Fruit fly (Drosophila melanogaster) whole organism, embryonic: ENCODE results near the gene Fibp.

Experiments used
- Atf6 ChIP-seq: fragments of 200-800 bp; sonication (Bioruptor generic); IDR thresholded peaks from 2 replicates; pipeline ENCODE4 v1.3.6; 2022; ENCODE audit warnings: missing biosample characterization, missing genetic modification characterization
- CG10366 ChIP-seq: fragments of 200-800 bp; sonication (Bioruptor generic); IDR thresholded peaks from 2 replicates; pipeline ENCODE4 v1.3.6; 2022; ENCODE audit warnings: missing biosample characterization, missing genetic modification characterization
- CG12071 ChIP-seq: fragments of 200-800 bp; sonication (Bioruptor generic); optimal IDR thresholded peaks from 3 replicates; lab custom pipeline; 2018; ENCODE audit warnings: missing biosample characterization, mild to moderate bottlenecking, missing genetic modification characterization
- CG12659 ChIP-seq: fragments of 200-800 bp; sonication (Bioruptor generic); optimal IDR thresholded peaks from 3 replicates; lab custom pipeline; 2017; ENCODE audit warnings: mild to moderate bottlenecking, missing biosample characterization, missing genetic modification reagents, missing genetic modification characterization
- CG15479 ChIP-seq: fragments of 200-800 bp; sonication (Bioruptor generic); optimal IDR thresholded peaks from 3 replicates; lab custom pipeline; 2019; ENCODE audit warnings: missing biosample characterization, mild to moderate bottlenecking, missing genetic modification characterization, moderate library complexity
- CG15514 ChIP-seq: fragments of 200-800 bp; sonication (Bioruptor generic); optimal IDR thresholded peaks from 3 replicates; lab custom pipeline; 2017; ENCODE audit warnings: missing biosample characterization, missing genetic modification characterization, mild to moderate bottlenecking, moderate library complexity, missing genetic modification reagents
- CG15601 ChIP-seq: fragments of 200-800 bp; sonication (Bioruptor generic); optimal IDR thresholded peaks from 3 replicates; lab custom pipeline; 2019; ENCODE audit warnings: missing biosample characterization, mild to moderate bottlenecking, missing genetic modification characterization, moderate library complexity
- CG1603 ChIP-seq: fragments of 200-800 bp; sonication (Bioruptor generic); optimal IDR thresholded peaks from 2 replicates; lab custom pipeline; 2019; ENCODE audit warnings: missing biosample characterization, mild to moderate bottlenecking, missing genetic modification characterization, moderate library complexity
- CG1647 ChIP-seq: fragments of 200-800 bp; sonication (Bioruptor generic); optimal IDR thresholded peaks from 3 replicates; lab custom pipeline; 2016; ENCODE audit warnings: missing biosample characterization, missing genetic modification characterization
- CG16863 ChIP-seq: fragments of 200-800 bp; sonication (Bioruptor generic); optimal IDR thresholded peaks from 3 replicates; lab custom pipeline; 2016; ENCODE audit warnings: missing biosample characterization, missing genetic modification characterization
- CG18619 ChIP-seq: fragments of 200-800 bp; sonication (Bioruptor generic); optimal IDR thresholded peaks from 3 replicates; lab custom pipeline; 2017; ENCODE audit warnings: missing biosample characterization, mild to moderate bottlenecking, missing genetic modification characterization
- CG31365 ChIP-seq: fragments of 200-800 bp; sonication (Bioruptor generic); optimal IDR thresholded peaks from 2 replicates; lab custom pipeline; 2018; ENCODE audit warnings: missing biosample characterization, mild to moderate bottlenecking, missing genetic modification characterization
- CG3163 ChIP-seq: fragments of 200-800 bp; sonication (Bioruptor generic); optimal IDR thresholded peaks from 3 replicates; lab custom pipeline; 2016; ENCODE audit warnings: missing biosample characterization, missing genetic modification characterization
- CG34376 ChIP-seq: fragments of 200-800 bp; sonication (Bioruptor generic); optimal IDR thresholded peaks from 2 replicates; lab custom pipeline; 2018; ENCODE audit warnings: missing biosample characterization, mild to moderate bottlenecking, missing genetic modification characterization
- CG4854 ChIP-seq: fragments of 200-800 bp; sonication (Bioruptor generic); optimal IDR thresholded peaks from 2 replicates; lab custom pipeline; 2016; ENCODE audit warnings: missing biosample characterization, missing genetic modification characterization, inconsistent platforms
- CG7745 ChIP-seq: fragments of 200-800 bp; sonication (Bioruptor generic); optimal IDR thresholded peaks from 2 replicates; lab custom pipeline; 2018; ENCODE audit warnings: missing biosample characterization, mild to moderate bottlenecking, missing genetic modification characterization, moderate library complexity
- CG8290 ChIP-seq, 3 experiments: fragments of 200-800 bp; sonication (Bioruptor generic); optimal IDR thresholded peaks; 2 replicates each; lab custom pipeline; 2016 to 2019; ENCODE audit warnings: missing biosample characterization in 3 of 3, missing genetic modification characterization in 3 of 3, mild to moderate bottlenecking in 2 of 3, moderate library complexity in 1 of 3
- CTCF ChIP-seq: fragments of 200-800 bp; sonication (Bioruptor generic); optimal IDR thresholded peaks from 2 replicates; lab custom pipeline; 2017; ENCODE audit warnings: missing biosample characterization, mild to moderate bottlenecking, missing genetic modification characterization, moderate library complexity
- Deaf1 ChIP-seq: fragments of 200-800 bp; optimal IDR thresholded peaks from 3 replicates; lab custom pipeline; 2019; ENCODE audit warnings: missing biosample characterization, mild to moderate bottlenecking, missing genetic modification characterization, moderate library complexity
- Drgx ChIP-seq: fragments of 200-800 bp; sonication (Bioruptor generic); IDR thresholded peaks from 2 replicates; pipeline ENCODE4 v1.3.6; 2022; ENCODE audit warnings: missing biosample characterization, missing genetic modification characterization
- Elba2 ChIP-seq: fragments of 200-800 bp; sonication (Bioruptor generic); optimal IDR thresholded peaks from 3 replicates; lab custom pipeline; 2016; ENCODE audit warnings: missing biosample characterization, missing genetic modification characterization
- Lhr ChIP-seq: fragments of 200-800 bp; sonication (Bioruptor generic); optimal IDR thresholded peaks from 3 replicates; lab custom pipeline; 2017; ENCODE audit warnings: mild to moderate bottlenecking, missing biosample characterization, missing genetic modification reagents, missing genetic modification characterization
- MTF-1 ChIP-seq: fragments of 200-800 bp; sonication (Bioruptor generic); optimal IDR thresholded peaks from 2 replicates; lab custom pipeline; 2018; ENCODE audit warnings: missing biosample characterization, mild to moderate bottlenecking, missing genetic modification characterization, borderline replicate concordance
- Sry-δ ChIP-seq: fragments of 200-800 bp; sonication (Bioruptor generic); optimal IDR thresholded peaks from 2 replicates; lab custom pipeline; 2016; ENCODE audit warnings: missing biosample characterization, missing genetic modification characterization
- Trl ChIP-seq, 3 experiments: fragments of >200 bp in 2 of 3; fragments of 200-800 bp in 1 of 3; sonication (Bioruptor generic) in 1 of 3; optimal IDR thresholded peaks; 2 replicates in 1 of 3; 3 replicates in 2 of 3; lab custom pipeline; 2016 to 2017; ENCODE audit warnings: missing biosample characterization in 1 of 3, missing genetic modification characterization in 1 of 3
- Usf ChIP-seq: fragments of 200-800 bp; sonication (Bioruptor generic); optimal IDR thresholded peaks from 2 replicates; lab custom pipeline; 2017; ENCODE audit warnings: missing genotype, missing biosample characterization, missing genetic modification characterization
- bsh ChIP-seq, 2 experiments: fragments of 200-800 bp; sonication (Bioruptor generic); optimal IDR thresholded peaks; 2 replicates each; lab custom pipeline; 2017 to 2018; ENCODE audit warnings: mild to moderate bottlenecking in 2 of 2, missing biosample characterization in 2 of 2, missing genetic modification characterization in 2 of 2, moderate library complexity in 1 of 2
- cato ChIP-seq: fragments of 200-800 bp; sonication (Bioruptor generic); optimal IDR thresholded peaks from 2 replicates; lab custom pipeline; 2016; ENCODE audit warnings: missing biosample characterization, missing genetic modification characterization, borderline replicate concordance
- cg ChIP-seq: fragments of 200-800 bp; sonication (Bioruptor generic); optimal IDR thresholded peaks from 3 replicates; lab custom pipeline; 2019; ENCODE audit warnings: missing biosample characterization, mild to moderate bottlenecking, missing genetic modification characterization, moderate library complexity
- chinmo ChIP-seq: fragments of 200-800 bp; sonication (Bioruptor generic); IDR thresholded peaks from 4 replicates; pipeline ENCODE4 v1.3.6; 2022; ENCODE audit warnings: missing biosample characterization, missing genetic modification characterization; ENCODE audit not compliant: partially characterized antibody
- emc ChIP-seq: fragments of 200-800 bp; sonication (Bioruptor generic); optimal IDR thresholded peaks from 2 replicates; lab custom pipeline; 2016; ENCODE audit warnings: missing biosample characterization, missing genetic modification characterization
- esg ChIP-seq: fragments of 200-800 bp; sonication (Bioruptor generic); conservative IDR thresholded peaks from 2 replicates; pipeline ENCODE4 v1.3.6; 2022; ENCODE audit warnings: missing biosample characterization, missing genetic modification characterization
- ewg ChIP-seq: fragments of 200-800 bp; sonication (Bioruptor generic); optimal IDR thresholded peaks from 3 replicates; lab custom pipeline; 2017; ENCODE audit warnings: mild to moderate bottlenecking, missing biosample characterization, missing genetic modification reagents, missing genetic modification characterization
- hbn ChIP-seq: fragments of 200-800 bp; sonication (Bioruptor generic); IDR thresholded peaks from 2 replicates; pipeline ENCODE4 v1.3.6; 2022; ENCODE audit warnings: missing biosample characterization, missing genetic modification characterization; ENCODE audit not compliant: partially characterized antibody
- lab ChIP-seq: fragments of 200-800 bp; sonication (Bioruptor generic); optimal IDR thresholded peaks from 3 replicates; lab custom pipeline; 2017; ENCODE audit warnings: missing biosample characterization, missing genetic modification characterization, mild to moderate bottlenecking, moderate library complexity, missing genetic modification reagents
- lola ChIP-seq, 3 experiments: fragments of >200 bp in 2 of 3; fragments of 200-800 bp in 1 of 3; sonication (Bioruptor generic) in 1 of 3; optimal IDR thresholded peaks; 2 replicates each; lab custom pipeline; 2017 to 2019; ENCODE audit warnings: missing biosample characterization in 3 of 3, missing genetic modification characterization in 3 of 3, mild to moderate bottlenecking in 1 of 3, moderate library complexity in 1 of 3
- lov ChIP-seq, 2 experiments: fragments of 200-800 bp in 1 of 2; fragments of >200 bp in 1 of 2; sonication (Bioruptor generic) in 1 of 2; IDR thresholded peaks in 1 of 2; optimal IDR thresholded peaks in 1 of 2; 2 replicates in 1 of 2; 3 replicates in 1 of 2; pipeline versions ENCODE4 v1.3.6 to Lab custom; 2017 to 2022; ENCODE audit warnings: missing biosample characterization in 1 of 2, missing genetic modification characterization in 1 of 2
- mirr ChIP-seq: fragments of 200-800 bp; sonication (Bioruptor generic); optimal IDR thresholded peaks from 3 replicates; lab custom pipeline; 2018; ENCODE audit warnings: missing biosample characterization, mild to moderate bottlenecking, missing genetic modification characterization
- nom ChIP-seq: fragments of 200-800 bp; sonication (Bioruptor generic); optimal IDR thresholded peaks from 2 replicates; lab custom pipeline; 2017; ENCODE audit warnings: missing biosample characterization, missing genetic modification characterization, mild to moderate bottlenecking, moderate library complexity, missing genetic modification reagents
- ranshi ChIP-seq: fragments of 200-800 bp; sonication (Bioruptor generic); IDR thresholded peaks from 2 replicates; pipeline ENCODE4 v1.3.6; 2022; ENCODE audit warnings: missing biosample characterization, missing genetic modification characterization
- sens-2 ChIP-seq: fragments of 200-800 bp; sonication (Bioruptor generic); IDR thresholded peaks from 2 replicates; pipeline ENCODE4 v1.3.6; 2022; ENCODE audit warnings: missing biosample characterization, missing genetic modification characterization
- sr ChIP-seq: fragments of 200-800 bp; sonication (Bioruptor generic); IDR thresholded peaks from 3 replicates; pipeline ENCODE4 v1.3.6; 2022; ENCODE audit warnings: missing biosample characterization, missing genetic modification characterization
- unc-4 ChIP-seq: fragments of 200-800 bp; sonication (Bioruptor generic); IDR thresholded peaks from 2 replicates; pipeline ENCODE4 v1.3.6; 2022; ENCODE audit warnings: missing biosample characterization, missing genetic modification characterization; ENCODE audit not compliant: partially characterized antibody

Gene Fibp

dm6 chr3L:19793438-19793998 is 24.2 kb downstream of the Fibp start, which contains the start of the genes CG42637, Gyc76C and SREBP (continued):
- TF ChIP-seq CG34376 (peak; percentile 19), CG18619 (GFP tag; lab: Kevin White, UChicago) (peak; percentile 2), CG12659 (peak; percentile 75), sr (peak; percentile 66; the same call in 1 of the 3 replicates), mirr (GFP tag; lab: Kevin White, UChicago) (peak; percentile 31), CG15601 (tag; lab: Kevin White, UChicago) (peak; percentile 57), CG1647 (GFP tag; lab: Kevin White, UChicago) (no peak), Sry-δ (peak; percentile 4), CG7745 (tag; lab: Kevin White, UChicago) (no peak), CG12071 (GFP tag; lab: Kevin White, UChicago) (peak; percentile 6), emc (no peak), CG15514 (GFP tag; lab: Kevin White, UChicago) (peak; percentile 100), CTCF (GFP tag; lab: Kevin White, UChicago) (peak; percentile 75), CG10366 (GFP tag; lab: Robert Waterston, UW) (peak; percentile 9; the same call in 1 of the 2 replicates), lab (GFP tag; lab: Kevin White, UChicago) (peak; percentile 40), CG1603 (tag; lab: Kevin White, UChicago) (peak; percentile 66), CG3163 (GFP tag; lab: Kevin White, UChicago) (peak; percentile 100), unc-4 (GFP tag; lab: Robert Waterston, UW) (peak; percentile 47), ewg (peak; percentile 28), Usf (GFP tag; lab: Kevin White, UChicago) (no peak), Deaf1 (tag; lab: Kevin White, UChicago) (peak; percentile 34), hbn (GFP tag; lab: Robert Waterston, UW) (0 out of 2 replicates have a peak, but pooled peaks have one; percentile 25), cg (GFP tag; lab: Kevin White, UChicago) (peak; percentile 59), CG8290 (GFP tag; optimal IDR thresholded peaks at IDR 0.05; lab: Kevin White, UChicago) (peak; percentile 55), CG8290 (tag; optimal IDR thresholded peaks at IDR 0.05; lab: Kevin White, UChicago) (peak in 1 of 2 experiments; percentile 82), CG31365 (tag; lab: Kevin White, UChicago) (no peak), CG16863 (GFP tag; lab: Kevin White, UChicago) (no peak), esg (GFP tag; lab: Robert Waterston, UW) (no peak), Lhr (GFP tag; lab: Kevin White, UChicago) (peak; percentile 93), lola (GFP tag; optimal IDR thresholded peaks at IDR 0.05; lab: Kevin White, UChicago) (no peak), ranshi (peak; percentile 46; the same call in 1 of the 2 replicates), cato (GFP tag; lab: Kevin White, UChicago) (no peak)

dm6 chr3L:19792717-19793437 is 24.9 kb downstream of the Fibp start:
- TF ChIP-seq bsh (GFP tag; optimal IDR thresholded peaks at IDR 0.05; lab: Kevin White, UChicago) (peak in 1 of 2 experiments; percentile 61), chinmo (GFP tag; lab: Robert Waterston, UW) (0 out of 4 replicates have a peak, but pooled peaks have one; percentile 15), lov (optimal IDR thresholded peaks at IDR 0.05; lab: Kevin White, UChicago) (no peak), lov (GFP tag; IDR thresholded peaks at IDR 0.05; lab: Robert Waterston, UW) (0 out of 3 replicates have a peak, but pooled peaks have one; percentile 17), CG4854 (GFP tag; lab: Kevin White, UChicago) (no peak), sens-2 (GFP tag; lab: Robert Waterston, UW) (no peak), Trl (optimal IDR thresholded peaks at IDR 0.05; lab: Kevin White, UChicago) (peak in 1 of 2 experiments; percentile 15), Trl (GFP tag; optimal IDR thresholded peaks at IDR 0.05; lab: Kevin White, UChicago) (no peak), Elba2 (peak; percentile 26), Drgx (GFP tag; lab: Robert Waterston, UW) (peak; percentile 61), nom (GFP tag; lab: Kevin White, UChicago) (peak; percentile 67), Atf6 (0 out of 2 replicates have a peak, but pooled peaks have one; percentile 31), MTF-1 (GFP tag; lab: Kevin White, UChicago) (no peak), CG15479 (GFP tag; lab: Kevin White, UChicago) (peak; percentile 12)
